Worm (Caenorhabditis elegans) whole organism, midembryonic: Measurements from ENCODE around the gene F14D7.12.

Source experiments
- ref-1 ChIP-seq: fragments of 200-800 bp; sonication (Bioruptor generic); conservative IDR thresholded peaks from 2 replicates; pipeline ENCODE4 v1.3.6; 2022; ENCODE audit warnings: missing genetic modification reagents, missing genetic modification characterization, missing compliant biosample characterization
- tab-1 ChIP-seq: fragments of 200-800 bp; sonication (Bioruptor generic); IDR thresholded peaks from 2 replicates; pipeline ENCODE4 v1.3.6; 2022; ENCODE audit warnings: missing genetic modification characterization, missing compliant biosample characterization

DNA sequence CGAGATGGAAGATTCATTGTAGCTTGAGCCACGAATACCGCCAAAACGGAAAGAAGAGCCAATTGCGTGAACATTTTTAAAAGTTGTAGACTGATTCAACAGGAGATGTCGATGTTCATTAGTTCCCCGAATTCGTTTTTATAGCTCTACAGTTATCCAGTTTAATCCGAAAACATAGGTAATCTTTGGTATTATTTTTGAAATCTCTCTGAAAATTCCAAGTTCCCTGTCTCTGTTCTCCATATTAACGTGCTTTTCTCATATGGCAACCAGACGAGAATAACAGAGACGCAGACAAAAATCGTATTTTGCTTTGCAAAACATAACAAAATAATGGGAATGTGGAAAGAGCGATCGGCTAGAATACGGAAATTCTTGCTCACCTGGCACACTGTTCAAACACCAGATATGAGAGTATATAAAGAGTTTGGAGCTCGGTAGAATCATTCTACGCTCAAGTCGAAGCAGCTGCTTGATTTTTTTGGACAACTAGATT lies at the start of gene F14D7.12, which contains the start of gene spig-3:
- TF ChIP-seq tab-1 (GFP tag; lab: Robert Waterston, UW) (no peak), ref-1 (GFP tag; lab: Robert Waterston, UW) (no peak)
